Worm (Caenorhabditis elegans) whole organism, L4 larva: ENCODE results near the gene rin-1.

ENCODE experiments used
- D1046.2 ChIP-seq: fragments of 200-800 bp; sonication (Bioruptor generic); IDR thresholded peaks from 2 replicates; pipeline ENCODE4 v1.3.6; 2022; ENCODE audit warnings: missing genetic modification characterization, missing compliant biosample characterization
- F26F4.8 ChIP-seq: fragments of 200-800 bp; sonication (Bioruptor generic); conservative IDR thresholded peaks from 2 replicates; pipeline ENCODE4 v1.3.6; 2022; ENCODE audit warnings: missing genetic modification characterization, missing compliant biosample characterization
- F44E2.7 ChIP-seq: fragments of 200-800 bp; sonication (Bioruptor generic); IDR thresholded peaks from 2 replicates; pipeline ENCODE4 v2.1.2; 2022; ENCODE audit warnings: missing genetic modification characterization, missing compliant biosample characterization
- F49E8.2 ChIP-seq: sonication (generic microtip); optimal IDR thresholded peaks from 2 replicates; lab custom pipeline; 2016; ENCODE audit warnings: missing compliant biosample characterization, mild to moderate bottlenecking, missing genetic modification characterization, borderline replicate concordance
- R02D3.7 ChIP-seq: fragments of 150-350 bp; sonication (generic microtip); optimal IDR thresholded peaks from 3 replicates; lab custom pipeline; 2014; ENCODE audit warnings: missing biosample characterization, missing genetic modification characterization
- T20F7.1 ChIP-seq: fragments of 200-800 bp; sonication (Bioruptor generic); optimal IDR thresholded peaks from 2 replicates; lab custom pipeline; 2018; ENCODE audit warnings: mild to moderate bottlenecking, missing genetic modification characterization, missing compliant biosample characterization
- T26A8.4 ChIP-seq: fragments of 200-800 bp; sonication (Bioruptor generic); IDR thresholded peaks from 2 replicates; pipeline ENCODE4 v1.3.6; 2022; ENCODE audit warnings: missing genetic modification characterization, missing compliant biosample characterization
- Y105C5A.15 ChIP-seq: fragments of 200-800 bp; sonication (Bioruptor generic); IDR thresholded peaks from 2 replicates; pipeline ENCODE4 v1.3.6; 2022; ENCODE audit warnings: missing genetic modification characterization, missing compliant biosample characterization
- Y48G9A.11 ChIP-seq: fragments of 200-800 bp; sonication (Bioruptor generic); IDR thresholded peaks from 2 replicates; pipeline ENCODE4 v1.3.6; 2022; ENCODE audit warnings: missing genetic modification reagents, missing genetic modification characterization, missing compliant biosample characterization
- Y75B8A.6 ChIP-seq: fragments of 200-800 bp; sonication (Bioruptor generic); IDR thresholded peaks from 2 replicates; pipeline ENCODE4 v1.3.6; 2022; ENCODE audit warnings: missing genetic modification reagents, missing genetic modification characterization, missing compliant biosample characterization
- aha-1 ChIP-seq: fragments of 150-350 bp; peaks from one replicate; lab custom pipeline; 2014; ENCODE audit warnings: missing biosample characterization, missing genetic modification characterization
- aly-2 ChIP-seq: sonication (generic microtip); optimal IDR thresholded peaks from 2 replicates; lab custom pipeline; 2018; ENCODE audit warnings: missing biosample characterization, missing genetic modification characterization
- attf-4 ChIP-seq: sonication (generic microtip); optimal IDR thresholded peaks from 3 replicates; lab custom pipeline; 2017; ENCODE audit warnings: missing biosample characterization, missing genetic modification characterization
- ceh-20 ChIP-seq: fragments of 200-800 bp; sonication (Bioruptor generic); IDR thresholded peaks from 2 replicates; pipeline ENCODE4 v1.3.6; 2022; ENCODE audit warnings: missing genetic modification reagents, missing genetic modification characterization, missing compliant biosample characterization
- ceh-32 ChIP-seq: sonication (generic microtip); optimal IDR thresholded peaks from 2 replicates; lab custom pipeline; 2016; ENCODE audit warnings: mild to moderate bottlenecking, missing genetic modification characterization, missing compliant biosample characterization; ENCODE audit not compliant: poor library complexity
- ceh-62 ChIP-seq: sonication (generic microtip); optimal IDR thresholded peaks from 2 replicates; lab custom pipeline; 2017; ENCODE audit warnings: missing biosample characterization, missing genetic modification characterization
- ceh-82 ChIP-seq: sonication (generic microtip); optimal IDR thresholded peaks from 2 replicates; lab custom pipeline; 2017; ENCODE audit warnings: missing biosample characterization, missing genetic modification characterization
- daf-8 ChIP-seq: fragments of 200-800 bp; sonication (Bioruptor generic); IDR thresholded peaks from 2 replicates; pipeline ENCODE4 v1.3.6; 2022; ENCODE audit warnings: missing genetic modification characterization, missing compliant biosample characterization
- dmd-8 ChIP-seq: fragments of 200-800 bp; sonication (Bioruptor generic); IDR thresholded peaks from 2 replicates; pipeline ENCODE4 v1.3.6; 2022; ENCODE audit warnings: missing genetic modification characterization, missing compliant biosample characterization
- dmd-9 ChIP-seq: fragments of 200-800 bp; sonication (Bioruptor generic); IDR thresholded peaks from 2 replicates; pipeline ENCODE4 v1.3.6; 2022; ENCODE audit warnings: missing genetic modification reagents, missing genetic modification characterization, missing compliant biosample characterization
- dpl-1 ChIP-seq: fragments of 150-350 bp; optimal IDR thresholded peaks from 2 replicates; lab custom pipeline; 2014; ENCODE audit warnings: missing biosample characterization, missing genetic modification reagents, missing genetic modification characterization
- egl-27 ChIP-seq: sonication (generic microtip); optimal IDR thresholded peaks from 3 replicates; lab custom pipeline; 2017; ENCODE audit warnings: missing biosample characterization, missing genetic modification reagents, missing genetic modification characterization
- hif-1 ChIP-seq, 2 experiments: sonication (generic microtip); optimal IDR thresholded peaks; 2 replicates each; lab custom pipeline; 2016 to 2017; ENCODE audit warnings: missing compliant biosample characterization in 2 of 2, missing genetic modification characterization in 2 of 2, missing genetic modification reagents in 2 of 2, missing genotype in 2 of 2, mild to moderate bottlenecking in 1 of 2
- hlh-11 ChIP-seq: fragments of 200-800 bp; sonication (Bioruptor generic); optimal IDR thresholded peaks from 2 replicates; lab custom pipeline; 2018; ENCODE audit warnings: mild to moderate bottlenecking, missing genetic modification characterization, missing compliant biosample characterization
- hmg-1.1 ChIP-seq: fragments of 200-800 bp; sonication (Bioruptor generic); IDR thresholded peaks from 2 replicates; pipeline ENCODE4 v1.3.6; 2022; ENCODE audit warnings: missing genetic modification reagents, missing genetic modification characterization, missing compliant biosample characterization
- jun-1 ChIP-seq: fragments of 150-350 bp; optimal IDR thresholded peaks from 2 replicates; lab custom pipeline; 2014; ENCODE audit warnings: missing biosample characterization, missing genetic modification reagents, missing genetic modification characterization
- lim-7 ChIP-seq: fragments of 200-800 bp; sonication (Bioruptor generic); IDR thresholded peaks from 2 replicates; pipeline ENCODE4 v1.3.6; 2022; ENCODE audit warnings: missing genetic modification characterization, missing compliant biosample characterization
- lin-15B ChIP-seq: fragments of 150-350 bp; sonication (generic microtip); optimal IDR thresholded peaks from 3 replicates; lab custom pipeline; 2014; ENCODE audit warnings: missing biosample characterization, missing genetic modification characterization
- lin-39 ChIP-seq: fragments of 150-350 bp; optimal IDR thresholded peaks from 2 replicates; lab custom pipeline; 2014; ENCODE audit warnings: missing biosample characterization, missing genetic modification reagents, missing genetic modification characterization
- lsy-2 ChIP-seq, 2 experiments: fragments of 150-350 bp in 1 of 2; sonication (generic microtip) in 1 of 2; optimal IDR thresholded peaks; 2 replicates each; lab custom pipeline; 2014 to 2017; ENCODE audit warnings: missing biosample characterization in 2 of 2, missing genetic modification characterization in 2 of 2
- madf-9 ChIP-seq: fragments of 200-800 bp; sonication (Bioruptor generic); conservative IDR thresholded peaks from 2 replicates; pipeline ENCODE4 v1.3.6; 2022; ENCODE audit warnings: missing genetic modification reagents, missing genetic modification characterization, missing compliant biosample characterization
- mdt-29 ChIP-seq: fragments of 200-800 bp; sonication (Bioruptor generic); IDR thresholded peaks from 2 replicates; pipeline ENCODE4 v1.3.6; 2022; ENCODE audit warnings: missing genetic modification reagents, missing genetic modification characterization, missing compliant biosample characterization
- mep-1 ChIP-seq: fragments of 150-350 bp; sonication (generic microtip); optimal IDR thresholded peaks from 3 replicates; lab custom pipeline; 2014; ENCODE audit warnings: missing biosample characterization, missing genetic modification characterization
- mxl-3 ChIP-seq: fragments of 200-800 bp; sonication (Bioruptor generic); optimal IDR thresholded peaks from 2 replicates; lab custom pipeline; 2018; ENCODE audit warnings: mild to moderate bottlenecking, missing genetic modification characterization, missing compliant biosample characterization
- nhr-10 ChIP-seq: fragments of 150-350 bp; optimal IDR thresholded peaks from 2 replicates; lab custom pipeline; 2014; ENCODE audit warnings: missing biosample characterization, missing genetic modification characterization
- nhr-41 ChIP-seq: fragments of 200-800 bp; sonication (Bioruptor generic); IDR thresholded peaks from 2 replicates; pipeline ENCODE4 v1.3.6; 2022; ENCODE audit warnings: missing genetic modification reagents, missing genetic modification characterization, missing compliant biosample characterization
- nhr-77 ChIP-seq: fragments of 150-350 bp; optimal IDR thresholded peaks from 2 replicates; lab custom pipeline; 2014; ENCODE audit warnings: missing biosample characterization, missing genetic modification characterization
- pha-4 ChIP-seq, 2 experiments: fragments of 150-350 bp in 1 of 2; fragments of 200-800 bp in 1 of 2; sonication (Bioruptor generic) in 1 of 2; IDR thresholded peaks in 1 of 2; optimal IDR thresholded peaks in 1 of 2; 2 replicates each; pipeline versions ENCODE4 v1.3.6 to Lab custom; 2014 to 2022; ENCODE audit warnings: missing genetic modification characterization in 2 of 2, missing genetic modification reagents in 2 of 2, missing biosample characterization in 1 of 2, missing compliant biosample characterization in 1 of 2
- pqm-1 ChIP-seq: sonication (generic microtip); optimal IDR thresholded peaks from 2 replicates; lab custom pipeline; 2017; ENCODE audit warnings: missing biosample characterization, missing genetic modification characterization
- saeg-2 ChIP-seq: fragments of 200-800 bp; sonication (Bioruptor generic); IDR thresholded peaks from 2 replicates; pipeline ENCODE4 v1.3.6; 2022; ENCODE audit warnings: missing genetic modification reagents, missing genetic modification characterization, missing compliant biosample characterization
- sdz-12 ChIP-seq: fragments of 200-800 bp; sonication (Bioruptor generic); optimal IDR thresholded peaks from 2 replicates; lab custom pipeline; 2018; ENCODE audit warnings: mild to moderate bottlenecking, missing genetic modification characterization, missing compliant biosample characterization
- set-16 ChIP-seq: fragments of 200-800 bp; sonication (Bioruptor generic); IDR thresholded peaks from 2 replicates; pipeline ENCODE4 v1.3.6; 2022; ENCODE audit warnings: missing genetic modification reagents, missing genetic modification characterization, missing compliant biosample characterization
- skn-1 ChIP-seq: fragments of 150-350 bp; optimal IDR thresholded peaks from 2 replicates; lab custom pipeline; 2014; ENCODE audit warnings: missing biosample characterization, missing genetic modification characterization
- snpc-1.2 ChIP-seq: fragments of 200-800 bp; sonication (Bioruptor generic); IDR thresholded peaks from 2 replicates; pipeline ENCODE4 v1.3.6; 2022; ENCODE audit warnings: missing genetic modification reagents, missing genetic modification characterization, missing compliant biosample characterization
- tag-97 ChIP-seq: fragments of 200-800 bp; sonication (Bioruptor generic); IDR thresholded peaks from 2 replicates; pipeline ENCODE4 v1.3.6; 2022; ENCODE audit warnings: missing genetic modification characterization, missing compliant biosample characterization
- unc-130 ChIP-seq: sonication (generic microtip); optimal IDR thresholded peaks from 2 replicates; lab custom pipeline; 2016; ENCODE audit warnings: missing genetic modification reagents, missing genetic modification characterization, missing compliant biosample characterization
- unc-39 ChIP-seq: sonication (generic microtip); optimal IDR thresholded peaks from 2 replicates; lab custom pipeline; 2017; ENCODE audit warnings: missing biosample characterization, missing genetic modification characterization
- unc-62 ChIP-seq, 3 experiments: fragments of 150-350 bp in 1 of 3; sonication (generic microtip); optimal IDR thresholded peaks in 2 of 3; peaks in 1 of 3; 1 replicate in 1 of 3; 2 replicates in 2 of 3; lab custom pipeline; 2014 to 2017; ENCODE audit warnings: missing biosample characterization in 3 of 3, missing genetic modification characterization in 3 of 3, missing genetic modification reagents in 3 of 3, missing genotype in 1 of 3
- zag-1 ChIP-seq: fragments of 150-350 bp; optimal IDR thresholded peaks from 2 replicates; lab custom pipeline; 2014; ENCODE audit warnings: missing biosample characterization, missing genetic modification characterization
- zfp-2 ChIP-seq: sonication (generic microtip); optimal IDR thresholded peaks from 2 replicates; lab custom pipeline; 2016; ENCODE audit warnings: mild to moderate bottlenecking, missing genetic modification characterization, missing compliant biosample characterization
- zip-11 ChIP-seq: fragments of 200-800 bp; sonication (Bioruptor generic); IDR thresholded peaks from 2 replicates; pipeline ENCODE4 v1.3.6; 2022; ENCODE audit warnings: missing genetic modification characterization, missing compliant biosample characterization
- ztf-7 ChIP-seq: fragments of 150-350 bp; optimal IDR thresholded peaks from 2 replicates; lab custom pipeline; 2014; ENCODE audit warnings: missing biosample characterization, missing genetic modification characterization

rin-1 gene

DNA sequence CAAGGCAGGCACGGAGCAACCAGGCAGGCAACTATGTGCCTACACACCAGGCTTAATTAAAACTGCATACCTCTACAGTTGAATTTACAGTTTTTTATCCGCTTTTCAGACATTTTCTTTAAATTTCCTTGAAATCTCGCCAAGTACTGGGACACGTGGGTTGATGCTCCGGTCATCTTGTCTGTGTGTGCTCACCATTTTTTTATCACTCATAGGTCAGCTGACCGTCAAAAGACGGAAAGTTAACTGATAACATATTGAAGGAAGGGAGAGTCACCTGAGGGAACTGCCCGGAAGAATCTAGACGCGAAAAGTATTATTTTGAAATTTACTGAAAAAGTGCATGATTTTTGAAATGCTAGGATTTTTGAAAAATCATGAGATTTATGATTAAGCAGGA lies 35.1 kb upstream of the rin-1 start (continued):
- TF ChIP-seq aly-2 (tag; lab: Kevin White, UChicago) (no peak), F26F4.8 (no peak), dmd-9 (GFP tag; lab: Robert Waterston, UW) (no peak), T26A8.4 (GFP tag; lab: Robert Waterston, UW) (no peak), aha-1 (peak; percentile 48), zag-1 (tag; lab: Kevin White, UChicago) (no peak), F49E8.2 (tag; lab: Kevin White, UChicago) (no peak), egl-27 (tag; lab: Kevin White, UChicago) (no peak), mdt-29 (GFP tag; lab: Robert Waterston, UW) (peak; percentile 94), dmd-8 (GFP tag; lab: Robert Waterston, UW) (no peak), R02D3.7 (tag; lab: Kevin White, UChicago) (no peak), ceh-20 (no peak), unc-130 (GFP tag; lab: Kevin White, UChicago) (no peak), set-16 (GFP tag; lab: Robert Waterston, UW) (no peak), ceh-62 (tag; lab: Kevin White, UChicago) (no peak), dpl-1 (GFP tag; lab: Kevin White, UChicago) (no peak), nhr-10 (tag; lab: Kevin White, UChicago) (no peak), ceh-82 (no peak), hmg-1.1 (no peak), snpc-1.2 (no peak), pqm-1 (tag; lab: Kevin White, UChicago) (peak; percentile 31), ztf-7 (tag; lab: Kevin White, UChicago) (no peak), T20F7.1 (GFP tag; lab: Kevin White, UChicago) (no peak), attf-4 (no peak), daf-8 (GFP tag; lab: Robert Waterston, UW) (no peak), pha-4 (GFP tag; IDR thresholded peaks at IDR 0.05; lab: Robert Waterston, UW) (no peak), pha-4 (tag; optimal IDR thresholded peaks at IDR 0.05; lab: Kevin White, UChicago) (no peak), mxl-3 (GFP tag; lab: Kevin White, UChicago) (peak; percentile 81), nhr-77 (peak; percentile 59), lim-7 (GFP tag; lab: Robert Waterston, UW) (no peak), Y48G9A.11 (GFP tag; lab: Robert Waterston, UW) (no peak), unc-62 (GFP tag; optimal IDR thresholded peaks at IDR 0.05 in 1 of 2; lab: Kevin White, UChicago) (peak in 1 of 2 experiments; percentile 96), unc-62 (tag; optimal IDR thresholded peaks at IDR 0.05; lab: Kevin White, UChicago) (no peak), skn-1 (no peak), Y75B8A.6 (GFP tag; lab: Robert Waterston, UW) (no peak), jun-1 (no peak), ceh-32 (no peak), tag-97 (GFP tag; lab: Robert Waterston, UW) (no peak), Y105C5A.15 (GFP tag; lab: Robert Waterston, UW) (no peak), hlh-11 (peak; percentile 90), sdz-12 (GFP tag; lab: Kevin White, UChicago) (no peak), nhr-41 (GFP tag; lab: Robert Waterston, UW) (no peak), F44E2.7 (GFP tag; lab: Robert Waterston, UW) (no peak), saeg-2 (GFP tag; lab: Robert Waterston, UW) (no peak), lin-39 (tag; lab: Kevin White, UChicago) (no peak), D1046.2 (no peak), lin-15B (tag; lab: Kevin White, UChicago) (no peak), lsy-2 (tag; optimal IDR thresholded peaks at IDR 0.05; lab: Kevin White, UChicago) (peak in 1 of 2 experiments; percentile 5), madf-9 (GFP tag; lab: Robert Waterston, UW) (no peak), hif-1 (tag; optimal IDR thresholded peaks at IDR 0.05; lab: Kevin White, UChicago) (peak in 1 of 2 experiments; percentile 54), zip-11 (no peak), mep-1 (tag; lab: Kevin White, UChicago) (peak; percentile 2), unc-39 (tag; lab: Kevin White, UChicago) (no peak), zfp-2 (tag; lab: Kevin White, UChicago) (no peak)
